Worm (Caenorhabditis elegans) whole organism, L2 larva: ENCODE data around the gene clec-122.
"Not testable (repeated sequence)": the region's sequence is repeated elsewhere in the genome, so short reads cannot be mapped to it uniquely, and the experiment has no call there.

Experiments
- C34F6.9 ChIP-seq: fragments of 150-350 bp; optimal IDR thresholded peaks from 2 replicates; lab custom pipeline; 2014; ENCODE audit warnings: missing biosample characterization, missing genetic modification characterization
- F13H6.1 ChIP-seq: sonication (generic microtip); optimal IDR thresholded peaks from 2 replicates; lab custom pipeline; 2016; ENCODE audit warnings: missing genetic modification characterization, missing compliant biosample characterization
- R02D3.7 ChIP-seq: fragments of 150-350 bp; optimal IDR thresholded peaks from 2 replicates; lab custom pipeline; 2014; ENCODE audit warnings: missing biosample characterization, missing genetic modification characterization
- Y55F3AM.14 ChIP-seq: fragments of 200-800 bp; sonication (Bioruptor generic); optimal IDR thresholded peaks from 2 replicates; lab custom pipeline; 2018; ENCODE audit warnings: mild to moderate bottlenecking, missing genetic modification characterization, missing compliant biosample characterization
- ZK546.5 ChIP-seq: sonication (generic microtip); optimal IDR thresholded peaks from 2 replicates; lab custom pipeline; 2017; ENCODE audit warnings: missing biosample characterization, missing genetic modification characterization
- alr-1 ChIP-seq: fragments of 150-350 bp; optimal IDR thresholded peaks from 2 replicates; lab custom pipeline; 2014; ENCODE audit warnings: missing biosample characterization, missing genetic modification characterization
- aly-2 ChIP-seq: fragments of 150-350 bp; optimal IDR thresholded peaks from 2 replicates; lab custom pipeline; 2014; ENCODE audit warnings: missing biosample characterization, missing genetic modification characterization
- ama-1 ChIP-seq: fragments of 150-350 bp; optimal IDR thresholded peaks from 2 replicates; lab custom pipeline; 2018; ENCODE audit warnings: inconsistent platforms
- blmp-1 ChIP-seq: sonication (generic microtip); optimal IDR thresholded peaks from 2 replicates; lab custom pipeline; 2017; ENCODE audit warnings: missing genetic modification characterization, mild to moderate bottlenecking, missing compliant biosample characterization, antibody characterized with exemption, moderate library complexity; ENCODE audit not compliant: insufficient read depth
- ceh-82 ChIP-seq: fragments of 150-350 bp; optimal IDR thresholded peaks from 2 replicates; lab custom pipeline; 2014; ENCODE audit warnings: missing biosample characterization, missing genetic modification characterization
- crh-2 ChIP-seq: sonication (generic microtip); optimal IDR thresholded peaks from 2 replicates; lab custom pipeline; 2017; ENCODE audit warnings: missing biosample characterization, missing genetic modification characterization
- dmd-4 ChIP-seq: sonication (generic microtip); optimal IDR thresholded peaks from 2 replicates; lab custom pipeline; 2017; ENCODE audit warnings: missing biosample characterization, missing genetic modification characterization
- egl-27 ChIP-seq: sonication (generic microtip); optimal IDR thresholded peaks from 3 replicates; lab custom pipeline; 2017; ENCODE audit warnings: missing biosample characterization, missing genetic modification reagents, missing genetic modification characterization
- elt-3 ChIP-seq: sonication (generic microtip); optimal IDR thresholded peaks from 2 replicates; lab custom pipeline; 2017; ENCODE audit warnings: missing biosample characterization, missing genetic modification characterization
- gmeb-1 ChIP-seq: fragments of 150-350 bp; optimal IDR thresholded peaks from 2 replicates; lab custom pipeline; 2014; ENCODE audit warnings: missing biosample characterization, missing genetic modification characterization
- lin-39 ChIP-seq: fragments of 150-350 bp; optimal IDR thresholded peaks from 2 replicates; lab custom pipeline; 2014; ENCODE audit warnings: missing biosample characterization, missing genetic modification reagents, missing genetic modification characterization
- lsy-2 ChIP-seq, 2 experiments: fragments of 150-350 bp in 1 of 2; sonication (generic microtip) in 1 of 2; optimal IDR thresholded peaks; 2 replicates each; lab custom pipeline; 2014 to 2017; ENCODE audit warnings: missing biosample characterization in 2 of 2, missing genetic modification characterization in 2 of 2
- mab-5 ChIP-seq: fragments of 150-350 bp; optimal IDR thresholded peaks from 2 replicates; lab custom pipeline; 2014; ENCODE audit warnings: missing biosample characterization, missing genetic modification characterization
- mbf-1 ChIP-seq: sonication (generic microtip); optimal IDR thresholded peaks from 2 replicates; lab custom pipeline; 2017; ENCODE audit warnings: missing biosample characterization, missing genetic modification characterization
- nhr-12 ChIP-seq: fragments of 150-350 bp; optimal IDR thresholded peaks from 2 replicates; lab custom pipeline; 2014; ENCODE audit warnings: missing biosample characterization, missing genetic modification characterization
- nhr-129 ChIP-seq: fragments of 150-350 bp; optimal IDR thresholded peaks from 2 replicates; lab custom pipeline; 2014; ENCODE audit warnings: missing biosample characterization, missing genetic modification characterization
- nhr-21 ChIP-seq: fragments of 150-350 bp; optimal IDR thresholded peaks from 2 replicates; lab custom pipeline; 2014; ENCODE audit warnings: missing biosample characterization, missing genetic modification characterization
- nhr-23 ChIP-seq: fragments of 150-350 bp; optimal IDR thresholded peaks from 2 replicates; lab custom pipeline; 2014; ENCODE audit warnings: missing biosample characterization, missing genetic modification reagents, missing genetic modification characterization
- nhr-25 ChIP-seq: fragments of 150-350 bp; sonication (generic microtip); optimal IDR thresholded peaks from 3 replicates; lab custom pipeline; 2014; ENCODE audit warnings: missing biosample characterization, missing genetic modification characterization
- nhr-6 ChIP-seq: fragments of 150-350 bp; optimal IDR thresholded peaks from 2 replicates; lab custom pipeline; 2014; ENCODE audit warnings: missing biosample characterization, missing genetic modification characterization
- peb-1 ChIP-seq: fragments of 150-350 bp; optimal IDR thresholded peaks from 2 replicates; lab custom pipeline; 2014; ENCODE audit warnings: missing biosample characterization, missing genetic modification characterization
- sem-4 ChIP-seq: fragments of 150-350 bp; optimal IDR thresholded peaks from 2 replicates; lab custom pipeline; 2014; ENCODE audit warnings: missing biosample characterization, missing genetic modification reagents, missing genetic modification characterization
- sma-9 ChIP-seq, 2 experiments: fragments of 150-350 bp in 1 of 2; sonication (generic microtip) in 1 of 2; optimal IDR thresholded peaks; 2 replicates each; lab custom pipeline; 2014 to 2016; ENCODE audit warnings: missing genetic modification characterization in 2 of 2, mild to moderate bottlenecking in 1 of 2, missing biosample characterization in 1 of 2, missing compliant biosample characterization in 1 of 2, missing genetic modification reagents in 1 of 2, moderate library complexity in 1 of 2
- unc-39 ChIP-seq: fragments of 150-350 bp; optimal IDR thresholded peaks from 2 replicates; lab custom pipeline; 2014; ENCODE audit warnings: missing biosample characterization, missing genetic modification characterization
- unc-55 ChIP-seq: fragments of 150-350 bp; sonication (generic microtip); optimal IDR thresholded peaks from 3 replicates; lab custom pipeline; 2014; ENCODE audit warnings: missing biosample characterization, missing genetic modification reagents, missing genetic modification characterization
- unc-62 ChIP-seq: fragments of 150-350 bp; optimal IDR thresholded peaks from 2 replicates; lab custom pipeline; 2014; ENCODE audit warnings: missing biosample characterization, missing genetic modification reagents, missing genetic modification characterization
- zag-1 ChIP-seq: fragments of 150-350 bp; optimal IDR thresholded peaks from 2 replicates; lab custom pipeline; 2014; ENCODE audit warnings: missing biosample characterization, missing genetic modification characterization

clec-122 gene

DNA sequence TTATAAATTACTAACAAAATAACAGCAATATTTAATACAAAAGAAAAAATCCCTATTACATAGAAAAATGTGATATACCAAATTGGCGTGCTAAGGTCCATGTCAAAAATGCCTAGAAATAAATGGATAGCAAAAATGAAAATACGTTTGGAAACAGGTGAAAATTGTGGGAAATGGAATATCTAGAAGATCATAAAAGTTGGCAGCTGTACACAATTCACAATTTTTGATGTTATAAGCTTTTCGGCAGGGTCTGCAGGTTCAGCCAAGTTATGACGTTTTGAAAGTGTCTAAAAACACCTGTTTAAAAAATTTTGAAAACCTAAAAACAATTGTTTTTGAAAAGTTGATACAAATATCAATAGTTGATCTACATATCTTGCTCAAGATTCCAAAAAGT lies 37.0 kb downstream of the clec-122 start, which contains the start of gene sri-42:
Gene sri-42 (minus strand): TSS at position 101 of the 400 bp plus-strand sequence.
- TF ChIP-seq sma-9 (GFP tag; optimal IDR thresholded peaks at IDR 0.05; lab: Kevin White, UChicago); sma-9 (tag; optimal IDR thresholded peaks at IDR 0.05; lab: Kevin White, UChicago); sem-4 (tag; lab: Kevin White, UChicago); mbf-1: not testable (repeated sequence)

DNA sequence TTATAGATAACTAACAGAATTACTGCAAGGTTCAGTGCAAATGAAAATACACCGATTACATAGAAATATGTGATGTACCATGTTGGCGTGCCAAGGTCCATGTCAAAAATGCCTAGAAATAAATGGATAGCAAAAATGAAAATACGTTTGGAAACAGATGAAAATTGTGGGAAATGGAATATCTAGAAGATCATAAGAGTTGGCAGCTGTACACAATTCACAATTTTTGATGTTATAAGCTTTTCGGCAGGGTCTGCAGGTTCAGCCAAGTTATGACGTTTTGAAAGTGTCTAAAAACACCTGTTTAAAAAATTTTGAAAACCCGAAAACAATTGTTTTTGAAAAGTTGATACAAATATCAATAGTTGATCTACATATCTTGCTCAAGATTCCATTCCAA lies 38.7 kb downstream of the clec-122 start, which contains the start of gene sri-43:
Gene sri-43 (minus strand): TSS at position 101 of the 400 bp plus-strand sequence.
- TF ChIP-seq unc-55 (GFP tag; lab: Kevin White, UChicago); ZK546.5 (tag; lab: Kevin White, UChicago); alr-1 (tag; lab: Kevin White, UChicago): not testable (repeated sequence)

DNA sequence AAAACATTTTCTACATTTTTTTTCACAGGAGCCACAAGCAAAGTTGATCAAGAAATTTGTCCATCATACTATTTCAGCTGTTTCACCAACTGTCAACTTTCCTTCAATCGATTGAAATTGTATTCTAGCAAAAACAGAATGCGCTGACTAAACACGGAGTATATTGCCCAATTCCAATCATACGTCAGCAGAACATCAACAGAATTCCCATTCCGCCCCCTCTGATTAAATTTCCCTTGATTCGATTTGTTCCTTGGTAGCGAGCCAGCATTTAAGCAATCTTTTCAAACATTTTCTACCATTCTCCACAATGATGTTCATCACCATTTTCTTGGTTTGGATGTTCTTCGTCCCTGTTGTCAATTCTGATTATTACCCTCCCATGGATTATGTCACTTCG lies 40.0 kb downstream of the clec-122 start, which contains the start of gene T10D4.15:
Gene T10D4.15 (plus strand): TSS at position 301 of the 400 bp plus-strand sequence.
- TF ChIP-seq blmp-1 (no peak), nhr-12 (tag; lab: Kevin White, UChicago) (no peak), elt-3 (tag; lab: Kevin White, UChicago) (no peak), nhr-23 (tag; lab: Kevin White, UChicago) (no peak), nhr-25 (no peak), C34F6.9 (no peak), ama-1 (no peak), sma-9 (GFP tag; optimal IDR thresholded peaks at IDR 0.05; lab: Kevin White, UChicago) (no peak), sma-9 (tag; optimal IDR thresholded peaks at IDR 0.05; lab: Kevin White, UChicago) (no peak), peb-1 (tag; lab: Kevin White, UChicago) (no peak), egl-27 (tag; lab: Kevin White, UChicago) (no peak), ceh-82 (tag; lab: Kevin White, UChicago) (no peak), aly-2 (tag; lab: Kevin White, UChicago) (no peak), F13H6.1 (tag; lab: Kevin White, UChicago) (no peak), gmeb-1 (no peak), nhr-129 (tag; lab: Kevin White, UChicago) (no peak), sem-4 (tag; lab: Kevin White, UChicago) (no peak), alr-1 (tag; lab: Kevin White, UChicago) (no peak), zag-1 (tag; lab: Kevin White, UChicago) (no peak), unc-55 (GFP tag; lab: Kevin White, UChicago) (no peak), lin-39 (tag; lab: Kevin White, UChicago) (no peak)

- TF ChIP-seq sma-9 (GFP tag; optimal IDR thresholded peaks at IDR 0.05; lab: Kevin White, UChicago) = no peak
- TF ChIP-seq sma-9 (tag; optimal IDR thresholded peaks at IDR 0.05; lab: Kevin White, UChicago) = no peak
- no peak for TF ChIP-seq elt-3 (tag; lab: Kevin White, UChicago)
- no peak for TF ChIP-seq unc-39 (tag; lab: Kevin White, UChicago)
- TF ChIP-seq ama-1 = no peak
- no peak for TF ChIP-seq dmd-4 (tag; lab: Kevin White, UChicago)
- no peak for TF ChIP-seq gmeb-1
Observed at ce11 chrII:3148404-3148803, 42.5 kb downstream of the clec-122 start.

DNA sequence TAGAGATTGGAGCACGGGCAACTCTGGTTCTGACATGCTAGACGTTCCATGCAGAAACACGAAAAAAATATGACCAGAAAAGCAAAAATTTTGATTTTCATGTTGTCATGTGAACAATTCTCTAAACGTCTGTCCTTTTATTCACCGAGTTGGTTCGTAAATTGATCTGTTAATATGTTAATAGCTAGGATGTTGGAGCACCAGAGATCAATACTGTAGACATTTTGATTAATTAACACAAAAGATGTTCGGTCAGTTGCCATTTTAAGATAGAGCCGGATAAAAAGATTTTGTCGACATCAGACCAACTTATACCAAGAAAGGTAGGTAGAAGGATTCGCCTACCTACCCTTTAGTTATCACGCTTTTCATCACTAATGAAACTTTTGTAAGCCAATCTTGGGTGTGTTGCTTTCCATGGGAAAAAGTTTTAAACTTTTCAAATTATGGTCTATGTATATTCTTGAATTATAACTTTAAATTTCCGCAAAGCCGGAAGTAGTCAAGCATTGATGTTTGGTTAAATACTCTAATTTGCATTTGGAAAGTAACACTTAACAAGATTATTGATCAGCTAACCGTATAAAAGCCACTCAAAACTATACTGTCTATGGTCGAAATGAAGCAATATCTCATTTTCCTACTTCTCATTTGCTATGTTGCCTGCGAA lies 43.8 kb downstream of the clec-122 start, which contains the start of the genes T10D4.11 and T10D4.1:
Gene T10D4.11 (minus strand): TSS at position 101 of the 670 bp plus-strand sequence.
Gene T10D4.1 (plus strand): TSS at position 620 of the 670 bp plus-strand sequence.
- TF ChIP-seq nhr-12 (tag; lab: Kevin White, UChicago) (no peak), nhr-23 (tag; lab: Kevin White, UChicago) (no peak), nhr-6 (tag; lab: Kevin White, UChicago) (no peak), crh-2 (tag; lab: Kevin White, UChicago) (no peak)

- TF ChIP-seq Y55F3AM.14 (GFP tag; lab: Kevin White, UChicago) = no peak
Observed at ce11 chrII:3151615-3152014, 45.8 kb downstream of the clec-122 start, which contains the start of the genes T10D4.14 and T10D4.19. Gene T10D4.14, minus strand, starts transcription at chrII:3151715. Gene T10D4.19, plus strand, starts transcription at chrII:3151918.

DNA sequence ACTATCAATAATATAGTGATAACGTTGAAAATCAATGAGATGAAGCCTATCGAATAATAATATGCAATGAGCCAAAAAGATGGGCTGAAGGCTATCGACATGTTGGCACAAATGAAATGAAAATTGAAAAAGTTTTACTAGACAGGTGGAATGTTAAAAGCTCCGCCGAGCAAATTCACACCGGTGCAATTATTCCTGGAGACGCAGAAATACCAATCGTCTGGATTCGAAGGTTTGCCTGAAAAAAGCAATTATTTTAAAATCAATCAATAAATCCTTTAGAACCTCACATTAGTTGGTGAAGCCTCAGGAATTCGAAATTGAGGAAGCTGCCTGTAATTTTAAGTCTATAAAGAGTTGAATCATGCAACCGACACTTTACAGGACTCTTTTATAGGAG lies 48.5 kb downstream of the clec-122 start, which contains the start of gene sri-32:
Gene sri-32 (minus strand): TSS at position 101 of the 400 bp plus-strand sequence.
- no peak for TF ChIP-seq ama-1
- TF ChIP-seq nhr-25 = no peak
- TF ChIP-seq unc-55 (GFP tag; lab: Kevin White, UChicago) = no peak
- TF ChIP-seq mab-5 = no peak
- TF ChIP-seq R02D3.7 (tag; lab: Kevin White, UChicago) = no peak
- TF ChIP-seq dmd-4 (tag; lab: Kevin White, UChicago) = no peak
- no peak for TF ChIP-seq Y55F3AM.14 (GFP tag; lab: Kevin White, UChicago)
- TF ChIP-seq gmeb-1 = no peak
- no peak for TF ChIP-seq crh-2 (tag; lab: Kevin White, UChicago)
- no peak for TF ChIP-seq blmp-1
- no peak for TF ChIP-seq nhr-21 (tag; lab: Kevin White, UChicago)
- no peak for TF ChIP-seq lsy-2 (tag; optimal IDR thresholded peaks at IDR 0.05; lab: Kevin White, UChicago)
- TF ChIP-seq unc-62 (GFP tag; lab: Kevin White, UChicago) = no peak
